Fruit fly (Drosophila melanogaster) whole organism, embryonic: ENCODE data around the gene mv.

ENCODE experiments used
- B-H2 ChIP-seq: fragments of 200-800 bp; sonication (Bioruptor generic); optimal IDR thresholded peaks from 2 replicates; lab custom pipeline; 2018; ENCODE audit warnings: missing biosample characterization, mild to moderate bottlenecking, missing genetic modification characterization
- BEAF-32 ChIP-seq: fragments of 200-800 bp; sonication (Bioruptor generic); optimal IDR thresholded peaks from 3 replicates; lab custom pipeline; 2017; ENCODE audit warnings: missing biosample characterization, missing genetic modification characterization, mild to moderate bottlenecking, moderate library complexity, missing genetic modification reagents
- Bteb2 ChIP-seq: fragments of 200-800 bp; sonication (Bioruptor generic); optimal IDR thresholded peaks from 2 replicates; lab custom pipeline; 2016; ENCODE audit warnings: missing biosample characterization, missing genetic modification characterization
- CG10543 ChIP-seq: fragments of 200-800 bp; sonication (Bioruptor generic); optimal IDR thresholded peaks from 3 replicates; lab custom pipeline; 2017; ENCODE audit warnings: missing biosample characterization, mild to moderate bottlenecking, missing genetic modification characterization, moderate library complexity
- CG12659 ChIP-seq: fragments of 200-800 bp; sonication (Bioruptor generic); optimal IDR thresholded peaks from 3 replicates; lab custom pipeline; 2017; ENCODE audit warnings: mild to moderate bottlenecking, missing biosample characterization, missing genetic modification reagents, missing genetic modification characterization
- CG15696 ChIP-seq: fragments of 200-800 bp; sonication (Bioruptor generic); optimal IDR thresholded peaks from 2 replicates; lab custom pipeline; 2019; ENCODE audit warnings: missing biosample characterization, mild to moderate bottlenecking, missing genetic modification characterization, moderate library complexity
- CG1647 ChIP-seq: fragments of 200-800 bp; sonication (Bioruptor generic); optimal IDR thresholded peaks from 3 replicates; lab custom pipeline; 2016; ENCODE audit warnings: missing biosample characterization, missing genetic modification characterization
- CG17802 ChIP-seq: fragments of 200-800 bp; sonication (Bioruptor generic); optimal IDR thresholded peaks from 2 replicates; lab custom pipeline; 2018; ENCODE audit warnings: missing biosample characterization, mild to moderate bottlenecking, missing genetic modification characterization, moderate library complexity
- CG6654 ChIP-seq: fragments of 200-800 bp; sonication (Bioruptor generic); optimal IDR thresholded peaks from 2 replicates; lab custom pipeline; 2017; ENCODE audit warnings: missing biosample characterization, mild to moderate bottlenecking, missing genetic modification characterization
- CG6765 ChIP-seq: fragments of 200-800 bp; sonication (Bioruptor generic); optimal IDR thresholded peaks from 3 replicates; lab custom pipeline; 2017; ENCODE audit warnings: missing biosample characterization, mild to moderate bottlenecking, missing genetic modification characterization
- CG7372 ChIP-seq: fragments of 200-800 bp; sonication (Bioruptor generic); IDR thresholded peaks from 2 replicates; pipeline ENCODE4 v1.3.6; 2022; ENCODE audit warnings: missing biosample characterization, missing genetic modification characterization
- CG9609 ChIP-seq: fragments of 200-800 bp; sonication (Bioruptor generic); optimal IDR thresholded peaks from 3 replicates; lab custom pipeline; 2016; ENCODE audit warnings: missing biosample characterization, missing genetic modification characterization
- CG9876 ChIP-seq: fragments of 200-800 bp; sonication (Bioruptor generic); optimal IDR thresholded peaks from 2 replicates; lab custom pipeline; 2016; ENCODE audit warnings: missing biosample characterization, missing genetic modification characterization
- CG9932 ChIP-seq: fragments of 200-800 bp; sonication (Bioruptor generic); IDR thresholded peaks from 2 replicates; pipeline ENCODE4 v1.3.6; 2022; ENCODE audit warnings: missing biosample characterization, missing genetic modification characterization
- Deaf1 ChIP-seq: fragments of 200-800 bp; optimal IDR thresholded peaks from 3 replicates; lab custom pipeline; 2019; ENCODE audit warnings: missing biosample characterization, mild to moderate bottlenecking, missing genetic modification characterization, moderate library complexity
- Ets97D ChIP-seq: fragments of 200-800 bp; sonication (Bioruptor generic); optimal IDR thresholded peaks from 3 replicates; lab custom pipeline; 2016; ENCODE audit warnings: missing biosample characterization, missing genetic modification characterization
- Fer1 ChIP-seq: fragments of 200-800 bp; sonication (Bioruptor generic); optimal IDR thresholded peaks from 2 replicates; lab custom pipeline; 2017; ENCODE audit warnings: missing biosample characterization, mild to moderate bottlenecking, missing genetic modification characterization
- H2.0 ChIP-seq: fragments of 200-800 bp; sonication (Bioruptor generic); IDR thresholded peaks from 2 replicates; pipeline ENCODE4 v1.3.6; 2022; ENCODE audit warnings: missing biosample characterization, missing genetic modification characterization
- Hey ChIP-seq: fragments of 200-800 bp; sonication (Bioruptor generic); optimal IDR thresholded peaks from 3 replicates; lab custom pipeline; 2018; ENCODE audit warnings: missing biosample characterization, mild to moderate bottlenecking, missing genetic modification characterization
- HmgZ ChIP-seq: fragments of 200-800 bp; sonication (Bioruptor generic); optimal IDR thresholded peaks from 2 replicates; lab custom pipeline; 2018; ENCODE audit warnings: missing biosample characterization, mild to moderate bottlenecking, missing genetic modification characterization
- Hr39 ChIP-seq: fragments of >200 bp; optimal IDR thresholded peaks from 2 replicates; lab custom pipeline; 2017
- MBD-R2 ChIP-seq: fragments of 200-800 bp; sonication (Bioruptor generic); IDR thresholded peaks from 2 replicates; pipeline ENCODE4 v1.3.6; 2022; ENCODE audit warnings: missing biosample characterization, missing genetic modification characterization
- Med ChIP-seq: fragments of 200-800 bp; sonication (Bioruptor generic); peaks from one replicate; lab custom pipeline; 2016; ENCODE audit warnings: missing biosample characterization, missing genetic modification characterization, mild to moderate bottlenecking, inconsistent platforms, moderate library complexity
- NC2α ChIP-seq: fragments of 200-800 bp; sonication (Bioruptor generic); optimal IDR thresholded peaks from 2 replicates; lab custom pipeline; 2016; ENCODE audit warnings: missing biosample characterization, missing genetic modification characterization
- Pdp1 ChIP-seq, 2 experiments: fragments of 200-800 bp; sonication (Bioruptor generic); optimal IDR thresholded peaks; 3 replicates each; lab custom pipeline; 2016; ENCODE audit warnings: missing biosample characterization in 2 of 2, missing genetic modification characterization in 2 of 2, mild to moderate bottlenecking in 1 of 2, moderate library complexity in 1 of 2
- Sox100B ChIP-seq: fragments of 200-800 bp; sonication (Bioruptor generic); optimal IDR thresholded peaks from 3 replicates; lab custom pipeline; 2018; ENCODE audit warnings: missing biosample characterization, mild to moderate bottlenecking, missing genetic modification characterization
- Sry-β ChIP-seq: fragments of 200-800 bp; sonication (Bioruptor generic); optimal IDR thresholded peaks from 2 replicates; lab custom pipeline; 2018; ENCODE audit warnings: missing biosample characterization, mild to moderate bottlenecking, missing genetic modification characterization, moderate library complexity
- crol ChIP-seq: fragments of 200-800 bp; sonication (Bioruptor generic); IDR thresholded peaks from 2 replicates; pipeline ENCODE4 v1.3.6; 2022; ENCODE audit warnings: missing biosample characterization, missing genetic modification characterization
- cwo ChIP-seq: fragments of 200-800 bp; sonication (Bioruptor generic); optimal IDR thresholded peaks from 3 replicates; lab custom pipeline; 2017; ENCODE audit warnings: missing biosample characterization, missing genetic modification characterization, mild to moderate bottlenecking, moderate library complexity, missing genetic modification reagents
- dmrt99B ChIP-seq: fragments of 200-800 bp; sonication (Bioruptor generic); optimal IDR thresholded peaks from 2 replicates; lab custom pipeline; 2018; ENCODE audit warnings: missing biosample characterization, mild to moderate bottlenecking, missing genetic modification characterization, moderate library complexity
- exex ChIP-seq: fragments of 200-800 bp; sonication (Bioruptor generic); optimal IDR thresholded peaks from 4 replicates; lab custom pipeline; 2018; ENCODE audit warnings: missing biosample characterization, mild to moderate bottlenecking, missing genetic modification characterization, moderate library complexity
- gem ChIP-seq: fragments of 200-800 bp; sonication (Bioruptor generic); optimal IDR thresholded peaks from 2 replicates; lab custom pipeline; 2019; ENCODE audit warnings: missing biosample characterization, mild to moderate bottlenecking, missing genetic modification characterization, moderate library complexity
- gro ChIP-seq: fragments of 200-800 bp; sonication (Bioruptor generic); optimal IDR thresholded peaks from 2 replicates; lab custom pipeline; 2016; ENCODE audit warnings: missing biosample characterization, missing genetic modification characterization
- inv ChIP-seq: fragments of 200-800 bp; sonication (Bioruptor generic); IDR thresholded peaks from 2 replicates; pipeline ENCODE4 v1.3.6; 2022; ENCODE audit warnings: missing biosample characterization, missing genetic modification characterization; ENCODE audit not compliant: partially characterized antibody
- luna ChIP-seq: fragments of 200-800 bp; sonication (Bioruptor generic); optimal IDR thresholded peaks from 2 replicates; lab custom pipeline; 2016; ENCODE audit warnings: missing biosample characterization, missing genetic modification characterization
- mirr ChIP-seq: fragments of 200-800 bp; sonication (Bioruptor generic); optimal IDR thresholded peaks from 3 replicates; lab custom pipeline; 2018; ENCODE audit warnings: missing biosample characterization, mild to moderate bottlenecking, missing genetic modification characterization
- odd ChIP-seq: fragments of 200-800 bp; sonication (Bioruptor generic); optimal IDR thresholded peaks from 2 replicates; lab custom pipeline; 2017; ENCODE audit warnings: missing biosample characterization, mild to moderate bottlenecking, missing genetic modification characterization
- otp ChIP-seq: fragments of 200-800 bp; sonication (Bioruptor generic); IDR thresholded peaks from 3 replicates; pipeline ENCODE4, ENCODE4 v1.3.6; 2022; ENCODE audit warnings: missing biosample characterization, missing genetic modification characterization
- rib ChIP-seq: fragments of 200-800 bp; sonication (Bioruptor generic); IDR thresholded peaks from 2 replicates; pipeline ENCODE4 v1.3.6; 2022; ENCODE audit warnings: missing biosample characterization, missing genetic modification characterization
- ro ChIP-seq: fragments of 200-800 bp; sonication (Bioruptor generic); IDR thresholded peaks from 2 replicates; pipeline ENCODE4 v1.3.6; 2022; ENCODE audit warnings: missing biosample characterization, missing genetic modification characterization
- run ChIP-seq: fragments of 200-800 bp; sonication (Bioruptor generic); optimal IDR thresholded peaks from 3 replicates; lab custom pipeline; 2018; ENCODE audit warnings: missing biosample characterization, mild to moderate bottlenecking, missing genetic modification characterization
- sug ChIP-seq: fragments of 200-800 bp; optimal IDR thresholded peaks from 2 replicates; lab custom pipeline; 2019; ENCODE audit warnings: missing biosample characterization, mild to moderate bottlenecking, missing genetic modification characterization, moderate library complexity
- vvl ChIP-seq: fragments of 200-800 bp; sonication (Bioruptor generic); IDR thresholded peaks from 2 replicates; pipeline ENCODE4 v1.3.6; 2022; ENCODE audit warnings: missing biosample characterization, missing genetic modification characterization
- wor ChIP-seq: fragments of 200-800 bp; sonication (Bioruptor generic); IDR thresholded peaks from 2 replicates; pipeline ENCODE4 v1.3.6; 2022; ENCODE audit warnings: missing biosample characterization, missing genetic modification characterization
- zen ChIP-seq: fragments of 200-800 bp; sonication (Bioruptor generic); optimal IDR thresholded peaks from 3 replicates; lab custom pipeline; 2018; ENCODE audit warnings: missing biosample characterization, mild to moderate bottlenecking, missing genetic modification characterization, moderate library complexity
- zfh2 ChIP-seq: fragments of 200-800 bp; sonication (Bioruptor generic); optimal IDR thresholded peaks from 2 replicates; lab custom pipeline; 2016; ENCODE audit warnings: missing biosample characterization, missing genetic modification characterization

Gene mv

DNA sequence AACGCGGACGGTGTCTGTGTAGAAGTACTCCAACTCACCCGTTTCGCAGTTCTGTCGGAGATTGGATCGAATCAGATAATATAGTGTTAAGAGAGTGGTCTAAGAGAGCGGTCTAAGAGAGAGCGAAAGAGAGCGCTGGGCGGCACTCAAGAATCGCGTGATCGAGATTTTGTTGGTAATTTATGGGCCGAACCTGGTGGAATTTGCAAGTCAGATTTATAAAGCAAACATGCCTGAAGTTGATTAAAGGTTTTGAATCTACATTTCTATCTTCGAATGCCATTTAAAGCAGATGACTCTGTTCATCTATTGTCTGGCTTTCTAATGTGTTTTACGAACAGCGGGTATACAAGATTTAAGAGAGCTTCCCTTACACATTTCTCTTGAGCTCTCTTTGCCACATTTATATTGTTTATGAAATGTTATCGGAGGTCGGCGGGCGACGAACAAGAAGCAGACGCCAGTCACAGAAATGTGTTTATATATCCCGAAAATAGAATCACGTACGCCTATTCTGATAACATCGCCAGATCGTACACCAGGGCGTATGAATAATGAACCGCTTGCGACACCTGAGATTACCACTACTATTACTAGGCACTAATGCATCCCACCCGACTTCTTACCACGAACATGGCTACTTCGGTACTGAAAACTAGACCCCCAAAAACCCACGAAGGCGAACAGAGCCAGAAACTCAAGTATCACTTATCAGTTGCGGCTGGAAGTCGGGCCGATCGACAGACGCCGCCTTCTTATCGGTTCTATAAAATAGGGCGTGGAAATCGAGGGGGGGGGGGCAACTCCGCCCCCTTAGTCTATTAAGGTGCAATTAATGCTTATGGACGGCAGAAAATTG, 3.7 kb upstream of the mv start (continued):
- TF ChIP-seq BEAF-32 (GFP tag; lab: Kevin White, UChicago) (no peak), Deaf1 (tag; lab: Kevin White, UChicago) (peak; percentile 93), CG9876 (GFP tag; lab: Kevin White, UChicago) (no peak), CG7372 (GFP tag; lab: Robert Waterston, UW) (0 out of 2 replicates have a peak, but pooled peaks have one; percentile 33)

DNA sequence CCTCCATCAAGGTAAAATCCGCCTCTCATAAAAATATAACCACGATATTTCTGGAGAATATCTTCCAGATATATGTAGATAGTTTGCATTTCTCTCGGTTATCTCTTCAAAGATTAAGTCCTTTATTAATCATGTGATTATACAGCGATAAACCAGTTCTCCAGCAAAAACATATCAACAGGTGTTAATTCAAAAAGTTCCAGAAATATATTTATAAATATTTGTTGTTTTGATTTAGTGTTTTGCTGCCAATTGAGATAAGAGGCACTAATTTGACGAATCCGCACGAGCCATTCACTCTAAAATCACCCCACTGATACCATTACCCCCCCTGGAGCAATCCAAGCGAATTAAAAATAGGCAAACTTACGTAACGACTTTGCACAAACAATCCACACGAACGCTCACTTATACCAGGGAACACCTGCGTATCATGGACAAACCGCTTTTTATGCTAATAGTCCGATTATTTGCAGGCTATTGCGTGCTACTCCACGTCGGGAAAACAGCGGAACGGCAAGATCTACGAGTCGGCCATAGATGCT, 693 bp upstream of the mv start:
- TF ChIP-seq zen (tag; lab: Kevin White, UChicago) (no peak), otp (GFP tag; lab: Robert Waterston, UW) (0 out of 3 replicates have a peak, but pooled peaks have one; percentile 37), Sox100B (GFP tag; lab: Kevin White, UChicago) (no peak), dmrt99B (tag; lab: Kevin White, UChicago) (no peak), cwo (peak; percentile 49), Med (peak; percentile 63), CG12659 (peak; percentile 8), HmgZ (tag; lab: Kevin White, UChicago) (peak; percentile 10), vvl (peak; percentile 22; the same call in 1 of the 2 replicates), rib (GFP tag; lab: Robert Waterston, UW) (peak; percentile 15; the same call in 1 of the 2 replicates), crol (GFP tag; lab: Robert Waterston, UW) (0 out of 2 replicates have a peak, but pooled peaks have one; percentile 34), H2.0 (GFP tag; lab: Robert Waterston, UW) (no peak), CG17802 (tag; lab: Kevin White, UChicago) (no peak), exex (tag; lab: Kevin White, UChicago) (peak; percentile 74), CG10543 (GFP tag; lab: Kevin White, UChicago) (peak; percentile 77), Hey (tag; lab: Kevin White, UChicago) (peak; percentile 84), Pdp1 (GFP tag; optimal IDR thresholded peaks at IDR 0.05; lab: Kevin White, UChicago) (peak in 1 of 2 experiments; percentile 90), sug (peak; percentile 95), MBD-R2 (GFP tag; lab: Robert Waterston, UW) (0 out of 2 replicates have a peak, but pooled peaks have one; percentile 10), B-H2 (peak; percentile 66)

DNA sequence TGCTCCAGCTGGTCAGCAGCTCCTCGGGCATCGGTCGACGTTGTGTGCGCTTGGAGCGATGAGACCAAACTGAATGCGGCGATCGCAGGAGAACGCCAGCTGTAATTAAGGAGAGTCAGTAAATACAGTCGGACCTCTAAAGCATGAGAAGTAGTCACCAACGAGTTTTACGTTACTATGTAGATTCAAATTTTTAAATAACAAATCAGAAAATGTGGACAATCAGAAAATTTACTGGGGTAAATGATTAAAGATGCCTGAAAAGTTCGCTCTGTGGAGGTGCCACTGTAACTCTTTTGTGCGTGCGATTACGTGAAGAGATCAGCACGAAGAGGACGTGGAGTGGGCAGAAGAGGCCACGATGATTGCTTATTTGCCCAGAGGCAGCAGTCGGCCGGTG, 1.0 kb downstream of the mv start, which contains the start of gene SCOT:
Gene SCOT (plus strand): TSS at position 180 of the 400 bp plus-strand sequence.
- TF ChIP-seq mirr (no peak), CG15696 (tag; lab: Kevin White, UChicago) (no peak), Fer1 (GFP tag; lab: Kevin White, UChicago) (no peak), CG9609 (peak; percentile 51), zfh2 (GFP tag; lab: Kevin White, UChicago) (peak; percentile 18), CG6654 (GFP tag; lab: Kevin White, UChicago) (peak; percentile 21), CG9932 (GFP tag; lab: Robert Waterston, UW) (peak; percentile 50; the same call in 1 of the 2 replicates), Hr39 (lab: Kevin White, UChicago) (no peak), Sry-β (no peak), odd (GFP tag; lab: Kevin White, UChicago) (no peak), Ets97D (GFP tag; lab: Kevin White, UChicago) (peak; percentile 17), gem (tag; lab: Kevin White, UChicago) (no peak), CG1647 (peak; percentile 18), luna (no peak), ro (GFP tag; lab: Robert Waterston, UW) (no peak; the same call in 1 of the 2 replicates), gro (no peak), wor (GFP tag; lab: Robert Waterston, UW) (peak; percentile 75), run (tag; lab: Kevin White, UChicago) (peak; percentile 61), inv (no peak), CG6765 (GFP tag; lab: Kevin White, UChicago) (no peak), NC2α (no peak), Bteb2 (no peak)
